Worm (Caenorhabditis elegans) whole organism, young adult: ENCODE results near the gene abi-1.

Experiments used
- B0336.3 ChIP-seq: fragments of 200-800 bp; sonication (Bioruptor generic); IDR thresholded peaks from 2 replicates; pipeline ENCODE4 v1.3.6; 2022; ENCODE audit warnings: missing genetic modification characterization, missing compliant biosample characterization
- C06A6.2 ChIP-seq: fragments of 200-800 bp; sonication (Bioruptor generic); conservative IDR thresholded peaks from 2 replicates; pipeline ENCODE4 v1.3.6; 2022; ENCODE audit warnings: missing genetic modification characterization, missing compliant biosample characterization
- D2030.7 ChIP-seq: fragments of 200-800 bp; sonication (Bioruptor generic); IDR thresholded peaks from 2 replicates; pipeline ENCODE4 v1.3.6; 2022; ENCODE audit warnings: missing genetic modification reagents, missing genetic modification characterization, missing compliant biosample characterization
- F10E7.11 ChIP-seq: sonication (generic microtip); optimal IDR thresholded peaks from 2 replicates; lab custom pipeline; 2017; ENCODE audit warnings: mild to moderate bottlenecking, missing genetic modification characterization, moderate library complexity, missing compliant biosample characterization
- F22D6.2 ChIP-seq: sonication (generic microtip); optimal IDR thresholded peaks from 2 replicates; lab custom pipeline; 2016; ENCODE audit warnings: mild to moderate bottlenecking, missing genetic modification characterization, missing compliant biosample characterization
- F33H1.4 ChIP-seq: fragments of 200-800 bp; sonication (Bioruptor generic); IDR thresholded peaks from 2 replicates; pipeline ENCODE4 v1.3.6; 2022; ENCODE audit warnings: missing genetic modification reagents, missing genetic modification characterization, missing compliant biosample characterization
- F55B11.4 ChIP-seq: sonication (generic microtip); optimal IDR thresholded peaks from 2 replicates; lab custom pipeline; 2016; ENCODE audit warnings: missing compliant biosample characterization, missing genetic modification characterization, borderline replicate concordance; ENCODE audit not compliant: insufficient read depth
- T07F8.4 ChIP-seq: sonication (generic microtip); optimal IDR thresholded peaks from 2 replicates; lab custom pipeline; 2016; ENCODE audit warnings: mild to moderate bottlenecking, missing genetic modification characterization, moderate library complexity, missing compliant biosample characterization
- Y53G8AR.9 ChIP-seq: fragments of 200-800 bp; sonication (Bioruptor generic); conservative IDR thresholded peaks from 2 replicates; pipeline ENCODE4 v1.3.6; 2022; ENCODE audit warnings: missing genetic modification reagents, missing genetic modification characterization, missing compliant biosample characterization
- Y95B8A.8 ChIP-seq: fragments of 200-800 bp; sonication (Bioruptor generic); IDR thresholded peaks from 2 replicates; pipeline ENCODE4 v1.3.6; 2022; ENCODE audit warnings: missing genetic modification reagents, missing genetic modification characterization, missing compliant biosample characterization
- ama-1 ChIP-seq, 3 experiments: fragments of 150-350 bp in 1 of 3; sonication (generic microtip) in 2 of 3; optimal IDR thresholded peaks; 2 replicates each; lab custom pipeline; 2014 to 2018; ENCODE audit warnings: missing biosample characterization in 2 of 3, missing genetic modification characterization in 2 of 3, missing genetic modification reagents in 2 of 3
- attf-5 ChIP-seq: fragments of 200-800 bp; sonication (Bioruptor generic); optimal IDR thresholded peaks from 2 replicates; lab custom pipeline; 2018; ENCODE audit warnings: mild to moderate bottlenecking, missing genetic modification characterization, missing compliant biosample characterization
- ccch-3 ChIP-seq: fragments of 200-800 bp; sonication (Bioruptor generic); optimal IDR thresholded peaks from 2 replicates; lab custom pipeline; 2018; ENCODE audit warnings: mild to moderate bottlenecking, missing genetic modification characterization, missing compliant biosample characterization
- ceh-27 ChIP-seq: fragments of 200-800 bp; sonication (Bioruptor generic); optimal IDR thresholded peaks from 2 replicates; lab custom pipeline; 2018; ENCODE audit warnings: mild to moderate bottlenecking, missing genetic modification characterization, moderate library complexity, missing compliant biosample characterization
- ceh-91 ChIP-seq: fragments of 200-800 bp; sonication (Bioruptor generic); IDR thresholded peaks from 2 replicates; pipeline ENCODE4 v1.3.6; 2022; ENCODE audit warnings: missing genetic modification reagents, missing genetic modification characterization, missing compliant biosample characterization
- die-1 ChIP-seq: sonication (generic microtip); optimal IDR thresholded peaks from 2 replicates; lab custom pipeline; 2016; ENCODE audit warnings: missing genotype, mild to moderate bottlenecking, missing genetic modification characterization, missing compliant biosample characterization
- dpff-1 ChIP-seq: sonication (generic microtip); optimal IDR thresholded peaks from 2 replicates; lab custom pipeline; 2017; ENCODE audit warnings: mild to moderate bottlenecking, missing genetic modification characterization, missing compliant biosample characterization
- egl-18 ChIP-seq: fragments of 200-800 bp; sonication (Bioruptor generic); IDR thresholded peaks from 2 replicates; pipeline ENCODE4 v1.3.6; 2022; ENCODE audit warnings: missing genetic modification reagents, missing genetic modification characterization, missing compliant biosample characterization
- egl-44 ChIP-seq: fragments of 200-800 bp; sonication (Bioruptor generic); IDR thresholded peaks from 2 replicates; pipeline ENCODE4 v1.3.6; 2022; ENCODE audit warnings: missing genetic modification reagents, missing genetic modification characterization, missing compliant biosample characterization
- fkh-3 ChIP-seq: sonication (generic microtip); optimal IDR thresholded peaks from 2 replicates; lab custom pipeline; 2016; ENCODE audit warnings: mild to moderate bottlenecking, missing genetic modification characterization, missing compliant biosample characterization
- him-1 ChIP-seq: sonication (generic microtip); optimal IDR thresholded peaks from 2 replicates; lab custom pipeline; 2016; ENCODE audit warnings: missing genotype, missing genetic modification reagents, missing genetic modification characterization, missing compliant biosample characterization
- hlh-12 ChIP-seq: sonication (generic microtip); optimal IDR thresholded peaks from 2 replicates; lab custom pipeline; 2016; ENCODE audit warnings: missing genetic modification characterization, missing compliant biosample characterization
- hmg-1.2 ChIP-seq: fragments of 200-800 bp; sonication (Bioruptor generic); IDR thresholded peaks from 2 replicates; pipeline ENCODE4 v1.3.6; 2022; ENCODE audit warnings: missing genetic modification reagents, missing genetic modification characterization, missing compliant biosample characterization
- lag-1 ChIP-seq: fragments of 200-800 bp; sonication (Bioruptor generic); IDR thresholded peaks from 2 replicates; pipeline ENCODE4 v1.3.6; 2022; ENCODE audit warnings: missing genetic modification reagents, missing genetic modification characterization, missing compliant biosample characterization
- let-526 ChIP-seq: fragments of 200-800 bp; sonication (Bioruptor generic); IDR thresholded peaks from 2 replicates; pipeline ENCODE4 v1.3.6; 2022; ENCODE audit warnings: missing genetic modification reagents, missing genetic modification characterization, missing compliant biosample characterization
- let-607 ChIP-seq, 2 experiments: fragments of 200-800 bp in 1 of 2; sonication (Bioruptor generic) in 1 of 2; sonication (generic microtip) in 1 of 2; optimal IDR thresholded peaks; 2 replicates each; lab custom pipeline; 2016 to 2018; ENCODE audit warnings: mild to moderate bottlenecking in 2 of 2, missing compliant biosample characterization in 2 of 2, missing genetic modification characterization in 2 of 2, moderate library complexity in 2 of 2, missing genotype in 1 of 2
- lin-40 ChIP-seq: sonication (generic microtip); optimal IDR thresholded peaks from 2 replicates; lab custom pipeline; 2016; ENCODE audit warnings: missing genetic modification characterization, mild to moderate bottlenecking, missing compliant biosample characterization, missing genotype, missing genetic modification reagents
- lin-54 ChIP-seq: fragments of 200-800 bp; sonication (Bioruptor generic); optimal IDR thresholded peaks from 2 replicates; lab custom pipeline; 2018; ENCODE audit warnings: mild to moderate bottlenecking, missing genetic modification characterization, missing compliant biosample characterization
- madf-6 ChIP-seq: fragments of 200-800 bp; sonication (Bioruptor generic); IDR thresholded peaks from 2 replicates; pipeline ENCODE4 v1.3.6; 2022; ENCODE audit warnings: missing genetic modification reagents, missing genetic modification characterization, missing compliant biosample characterization
- mxl-1 ChIP-seq: sonication (generic microtip); optimal IDR thresholded peaks from 2 replicates; lab custom pipeline; 2016; ENCODE audit warnings: missing genetic modification characterization, missing compliant biosample characterization
- nhr-120 ChIP-seq: fragments of 200-800 bp; sonication (Bioruptor generic); IDR thresholded peaks from 2 replicates; pipeline ENCODE4 v1.3.6; 2022; ENCODE audit warnings: missing genetic modification characterization, missing compliant biosample characterization
- nhr-27 ChIP-seq: fragments of 200-800 bp; sonication (Bioruptor generic); optimal IDR thresholded peaks from 2 replicates; lab custom pipeline; 2018; ENCODE audit warnings: mild to moderate bottlenecking, missing genetic modification characterization, moderate library complexity, missing compliant biosample characterization
- pbrm-1 ChIP-seq: fragments of 200-800 bp; sonication (Bioruptor generic); IDR thresholded peaks from 2 replicates; pipeline ENCODE4 v1.3.6; 2022; ENCODE audit warnings: missing genetic modification reagents, missing genetic modification characterization, missing compliant biosample characterization
- rcor-1 ChIP-seq: fragments of 200-800 bp; sonication (Bioruptor generic); IDR thresholded peaks from 2 replicates; pipeline ENCODE4 v1.3.6; 2022; ENCODE audit warnings: missing genetic modification reagents, missing genetic modification characterization, missing compliant biosample characterization
- repo-1 ChIP-seq: sonication (generic microtip); optimal IDR thresholded peaks from 2 replicates; lab custom pipeline; 2017; ENCODE audit warnings: mild to moderate bottlenecking, missing genetic modification characterization, missing compliant biosample characterization
- sdz-38 ChIP-seq: sonication (generic microtip); optimal IDR thresholded peaks from 2 replicates; lab custom pipeline; 2016; ENCODE audit warnings: missing genotype, missing genetic modification characterization, missing compliant biosample characterization
- snpc-4 ChIP-seq, 5 experiments: fragments of 150-350 bp in 1 of 5; sonication (generic microtip) in 4 of 5; optimal IDR thresholded peaks; 2 replicates each; lab custom pipeline; 2014 to 2018; ENCODE audit warnings: missing genetic modification characterization in 5 of 5, missing biosample characterization in 3 of 5, antibody characterized with exemption in 2 of 5, mild to moderate bottlenecking in 2 of 5, missing compliant biosample characterization in 2 of 5, missing genotype in 2 of 5, moderate library complexity in 2 of 5, missing genetic modification reagents in 1 of 5
- tbx-9 ChIP-seq: sonication (generic microtip); optimal IDR thresholded peaks from 2 replicates; lab custom pipeline; 2016; ENCODE audit warnings: borderline replicate concordance, missing genetic modification characterization, inconsistent platforms, missing compliant biosample characterization
- unc-62 ChIP-seq: fragments of 150-350 bp; optimal IDR thresholded peaks from 2 replicates; lab custom pipeline; 2014; ENCODE audit warnings: missing biosample characterization, missing genetic modification reagents, missing genetic modification characterization
- xnd-1 ChIP-seq: sonication (generic microtip); optimal IDR thresholded peaks from 2 replicates; lab custom pipeline; 2016; ENCODE audit warnings: missing genotype, missing genetic modification reagents, missing genetic modification characterization, missing compliant biosample characterization
- ztf-18 ChIP-seq: sonication (generic microtip); optimal IDR thresholded peaks from 2 replicates; lab custom pipeline; 2016; ENCODE audit warnings: missing genotype, mild to moderate bottlenecking, missing genetic modification characterization, missing compliant biosample characterization
- ztf-22 ChIP-seq: fragments of 200-800 bp; sonication (Bioruptor generic); optimal IDR thresholded peaks from 2 replicates; lab custom pipeline; 2018; ENCODE audit warnings: mild to moderate bottlenecking, missing genetic modification characterization, moderate library complexity, missing compliant biosample characterization
- ztf-28 ChIP-seq: fragments of 200-800 bp; sonication (Bioruptor generic); IDR thresholded peaks from 2 replicates; pipeline ENCODE4 v1.3.6; 2022; ENCODE audit warnings: missing genetic modification reagents, missing genetic modification characterization, missing compliant biosample characterization
- ztf-3 ChIP-seq: fragments of 200-800 bp; sonication (Bioruptor generic); optimal IDR thresholded peaks from 2 replicates; lab custom pipeline; 2018; ENCODE audit warnings: mild to moderate bottlenecking, missing genetic modification characterization, missing compliant biosample characterization

abi-1 gene

ce11 chrIII:5708024-5708423, 15.5 kb upstream of the abi-1 start:
- TF ChIP-seq Y95B8A.8 (no peak), tbx-9 (tag; lab: Kevin White, UChicago) (no peak), ceh-91 (no peak), lin-40 (tag; lab: Kevin White, UChicago) (no peak), F33H1.4 (GFP tag; lab: Robert Waterston, UW) (no peak)

ce11 chrIII:5707546-5707945, 15.0 kb upstream of the abi-1 start:
- TF ChIP-seq hmg-1.2 (no peak), ztf-3 (GFP tag; lab: Kevin White, UChicago) (no peak), madf-6 (GFP tag; lab: Robert Waterston, UW) (no peak), mxl-1 (no peak), fkh-3 (tag; lab: Kevin White, UChicago) (no peak), Y53G8AR.9 (no peak), die-1 (tag; lab: Kevin White, UChicago) (no peak), unc-62 (GFP tag; lab: Kevin White, UChicago) (no peak), nhr-27 (tag; lab: Kevin White, UChicago) (no peak), lag-1 (GFP tag; lab: Robert Waterston, UW) (no peak), F10E7.11 (tag; lab: Kevin White, UChicago) (no peak), dpff-1 (no peak), ccch-3 (no peak)

- TF ChIP-seq lag-1 (GFP tag; lab: Robert Waterston, UW) (no peak), xnd-1 (tag; lab: Kevin White, UChicago) (peak; percentile 10), F22D6.2 (tag; lab: Kevin White, UChicago) (no peak), unc-62 (GFP tag; lab: Kevin White, UChicago) (no peak), egl-44 (GFP tag; lab: Robert Waterston, UW) (no peak), hlh-12 (tag; lab: Kevin White, UChicago) (no peak), ztf-22 (GFP tag; lab: Kevin White, UChicago) (no peak), snpc-4 (GFP tag; optimal IDR thresholded peaks at IDR 0.05; lab: Kevin White, UChicago) (peak; percentile 57), snpc-4 (tag; optimal IDR thresholded peaks at IDR 0.05; lab: Kevin White, UChicago) (peak; percentile 32 to 85 (median 59)), egl-18 (GFP tag; lab: Robert Waterston, UW) (no peak), ztf-18 (tag; lab: Kevin White, UChicago) (peak; percentile 40), hmg-1.2 (peak; percentile 87), ccch-3 (no peak), pbrm-1 (GFP tag; lab: Robert Waterston, UW) (peak; percentile 67), ama-1 (optimal IDR thresholded peaks at IDR 0.05; lab: Kevin White, UChicago) (no peak), ama-1 (GFP tag; optimal IDR thresholded peaks at IDR 0.05; lab: Kevin White, UChicago) (peak in 1 of 2 experiments; percentile 19), let-526 (no peak), let-607 (tag; optimal IDR thresholded peaks at IDR 0.05; lab: Kevin White, UChicago) (peak in 1 of 2 experiments; percentile 1), repo-1 (no peak), T07F8.4 (tag; lab: Kevin White, UChicago) (no peak), D2030.7 (GFP tag; lab: Robert Waterston, UW) (peak; percentile 77), him-1 (tag; lab: Kevin White, UChicago) (no peak), rcor-1 (GFP tag; lab: Robert Waterston, UW) (peak; percentile 69), B0336.3 (GFP tag; lab: Robert Waterston, UW) (no peak), ceh-27 (GFP tag; lab: Kevin White, UChicago) (peak; percentile 77), attf-5 (peak; percentile 91), C06A6.2 (GFP tag; lab: Robert Waterston, UW) (0 out of 2 replicates have a peak, but pooled peaks have one; percentile 19), lin-54 (GFP tag; lab: Kevin White, UChicago) (peak; percentile 74), F55B11.4 (no peak), ztf-28 (GFP tag; lab: Robert Waterston, UW) (no peak), sdz-38 (tag; lab: Kevin White, UChicago) (no peak), F33H1.4 (GFP tag; lab: Robert Waterston, UW) (peak; percentile 98), nhr-120 (GFP tag; lab: Robert Waterston, UW) (no peak)
Observed at ce11 chrIII:5706077-5706627, 13.6 kb upstream of the abi-1 start, which contains the start of gene rpl-23. Gene rpl-23 (minus strand): TSS chrIII:5706127.
